Worm (Caenorhabditis elegans): Measurements from ENCODE around the gene gld-3.

Gene gld-3

DNA sequence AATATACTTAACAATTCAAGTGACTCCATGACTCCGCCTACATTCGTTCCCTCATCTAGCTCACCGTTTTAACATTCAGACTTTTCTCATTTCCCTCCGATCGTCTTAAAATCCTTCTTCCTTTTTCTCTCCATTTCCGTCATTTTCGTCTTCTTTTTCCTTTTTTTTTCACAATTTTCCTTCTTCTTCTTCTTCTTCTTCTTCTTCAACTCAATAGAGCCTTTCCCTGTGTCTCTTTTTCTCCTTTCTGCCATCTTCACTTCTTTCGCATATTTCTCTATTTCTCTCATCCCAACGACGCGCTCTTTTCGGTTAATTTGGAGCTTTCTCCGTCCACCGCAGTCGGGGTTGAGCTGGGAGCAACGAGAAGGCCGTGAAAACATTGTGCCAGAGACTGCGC lies 50.2 kb downstream of the gld-3 start:
- TF ChIP-seq fkh-10 (GFP tag; optimal IDR thresholded peaks at IDR 0.05) = peak; percentile 72
- TF ChIP-seq hmg-11 (tag; optimal IDR thresholded peaks at IDR 0.05) = peak; percentile 57
- no peak for TF ChIP-seq tbx-2 (tag; optimal IDR thresholded peaks at IDR 0.05)
- no peak for TF ChIP-seq nhr-25 (tag; optimal IDR thresholded peaks at IDR 0.05)
- TF ChIP-seq egl-5 (tag; optimal IDR thresholded peaks at IDR 0.05) = no peak
- TF ChIP-seq nhr-12 (tag; optimal IDR thresholded peaks at IDR 0.05) = no peak
- TF ChIP-seq elt-3 (tag; optimal IDR thresholded peaks at IDR 0.05) = no peak
- TF ChIP-seq nfya-1 (tag; optimal IDR thresholded peaks at IDR 0.05; ENCODE audit: insufficient read depth) = peak; percentile 58

DNA sequence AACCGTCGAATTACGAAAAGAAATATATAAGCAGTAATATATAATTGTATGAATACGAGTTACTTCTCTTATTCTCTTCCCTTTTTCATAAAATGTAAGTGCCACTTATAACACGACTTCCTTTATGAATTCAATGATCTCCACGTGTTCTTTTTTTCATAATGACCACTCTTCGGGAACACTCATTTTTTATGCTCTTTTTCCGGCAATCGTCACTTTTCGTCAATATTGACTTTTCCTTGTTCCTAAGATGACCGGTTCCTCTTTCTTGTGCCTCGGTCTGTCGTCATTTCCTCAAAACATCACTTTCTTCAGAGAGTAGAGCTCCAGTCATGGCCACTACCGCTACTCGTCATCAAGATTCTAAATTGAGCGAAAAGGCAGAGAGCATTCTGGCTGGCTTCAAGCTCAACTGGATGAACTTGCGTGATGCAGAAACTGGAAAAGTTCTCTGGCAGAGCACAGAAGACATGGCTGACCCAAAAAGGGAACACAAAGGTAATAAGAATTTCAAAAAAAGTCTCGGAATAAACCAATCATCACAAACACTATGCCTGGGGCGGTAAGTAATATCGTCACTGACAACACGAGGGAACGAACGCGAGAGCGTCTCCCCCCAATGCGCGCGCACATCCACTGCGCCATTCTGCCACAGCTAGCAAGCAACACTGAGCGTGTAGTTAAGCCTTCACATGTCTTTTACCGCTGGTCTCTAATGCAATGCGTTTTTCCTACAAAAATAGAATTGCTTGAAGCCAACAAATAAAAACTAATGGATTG lies 51.2 kb downstream of the gld-3 start, which contains the start of gene pdl-1:
Gene pdl-1, plus strand, starts transcription at position 309 of the 780 bp plus-strand sequence.
- TF ChIP-seq pqm-1 (tag; optimal IDR thresholded peaks at IDR 0.05) (peak; percentile 11), pha-4 (tag; optimal IDR thresholded peaks at IDR 0.05) (peak; percentile 87), nhr-76 (tag; optimal IDR thresholded peaks at IDR 0.05) (no peak), egl-5 (tag; optimal IDR thresholded peaks at IDR 0.05) (peak; percentile 25), nhr-12 (tag; optimal IDR thresholded peaks at IDR 0.05) (no peak), nhr-11 (tag; optimal IDR thresholded peaks at IDR 0.05) (no peak), elt-2 (tag; optimal IDR thresholded peaks at IDR 0.05) (peak; percentile 36), ztf-11 (tag; optimal IDR thresholded peaks at IDR 0.05) (no peak), lsy-12 (tag; optimal IDR thresholded peaks at IDR 0.05) (no peak), fkh-2 (tag; optimal IDR thresholded peaks at IDR 0.05) (no peak), nhr-237 (tag; optimal IDR thresholded peaks at IDR 0.05) (no peak), lin-39 (tag; optimal IDR thresholded peaks at IDR 0.05) (peak; percentile 68), aly-2 (tag; optimal IDR thresholded peaks at IDR 0.05) (no peak), zag-1 (tag; optimal IDR thresholded peaks at IDR 0.05) (no peak), ceh-16 (tag; optimal IDR thresholded peaks at IDR 0.05) (no peak), nhr-23 (tag; optimal IDR thresholded peaks at IDR 0.05) (no peak), unc-62 (GFP tag; optimal IDR thresholded peaks at IDR 0.05) (no peak), skn-1 (tag; optimal IDR thresholded peaks at IDR 0.05) (peak; percentile 6), ZK546.5 (tag; optimal IDR thresholded peaks at IDR 0.05) (no peak), mml-1 (tag; optimal IDR thresholded peaks at IDR 0.05) (no peak), sea-2 (GFP tag; optimal IDR thresholded peaks at IDR 0.05) (no peak), nhr-77 (tag; optimal IDR thresholded peaks at IDR 0.05) (peak; percentile 27), snpc-4 (tag; optimal IDR thresholded peaks at IDR 0.05) (peak; percentile 60), nhr-28 (tag; optimal IDR thresholded peaks at IDR 0.05) (no peak), nhr-67 (tag; optimal IDR thresholded peaks at IDR 0.05) (no peak), daf-12 (tag; optimal IDR thresholded peaks at IDR 0.05) (no peak), fkh-10 (GFP tag; optimal IDR thresholded peaks at IDR 0.05) (no peak), elt-3 (tag; optimal IDR thresholded peaks at IDR 0.05) (no peak), ceh-28 (tag; optimal IDR thresholded peaks at IDR 0.05) (no peak), nhr-25 (tag; optimal IDR thresholded peaks at IDR 0.05) (no peak), elt-1 (tag; optimal IDR thresholded peaks at IDR 0.05) (no peak), R02D3.7 (tag; optimal IDR thresholded peaks at IDR 0.05) (peak; percentile 16), mdl-1 (tag; optimal IDR thresholded peaks at IDR 0.05) (no peak), lin-15B (tag; optimal IDR thresholded peaks at IDR 0.05) (peak; percentile 14), eor-1 (tag; optimal IDR thresholded peaks at IDR 0.05) (no peak), nhr-43 (tag; optimal IDR thresholded peaks at IDR 0.05; ENCODE audit: poor library complexity, severe bottlenecking) (peak; percentile 75), fos-1 (tag; optimal IDR thresholded peaks at IDR 0.05) (no peak), ceh-82 (tag; optimal IDR thresholded peaks at IDR 0.05) (peak; percentile 59), ceh-9 (tag; optimal IDR thresholded peaks at IDR 0.05) (no peak), ztf-4 (tag; optimal IDR thresholded peaks at IDR 0.05) (peak; percentile 72), hmg-11 (tag; optimal IDR thresholded peaks at IDR 0.05) (no peak), tbx-2 (tag; optimal IDR thresholded peaks at IDR 0.05) (peak; percentile 62), egl-27 (tag; optimal IDR thresholded peaks at IDR 0.05) (no peak), unc-39 (tag; optimal IDR thresholded peaks at IDR 0.05) (no peak), ama-1 (optimal IDR thresholded peaks at IDR 0.05) (peak; percentile 69), nfya-1 (tag; optimal IDR thresholded peaks at IDR 0.05; ENCODE audit: insufficient read depth) (peak; percentile 68), jun-1 (tag; optimal IDR thresholded peaks at IDR 0.05) (peak; percentile 15)

Measured in whole organism, L3 larva.